Fruit fly (Drosophila melanogaster) whole organism: ENCODE data around the gene CG34056.

Experiments
- psq ChIP-seq: fragments of >200 bp; optimal IDR thresholded peaks from 2 replicates; lab custom pipeline; 2017
- usp ChIP-seq: fragments of >200 bp; optimal IDR thresholded peaks from 2 replicates; lab custom pipeline; 2017; ENCODE audit warnings: missing biosample characterization, missing genetic modification characterization, mixed read lengths

- TF ChIP-seq psq (lab: Kevin White, UChicago): no peak
- TF ChIP-seq usp (GFP tag; lab: Kevin White, UChicago): no peak
Observed at dm6 chr3L:852267-852666, 43.5 kb upstream of the CG34056 start.
